Fruit fly (Drosophila melanogaster) whole organism, embryonic: ENCODE data around the gene COX7AL.

Source experiments
- Awh ChIP-seq: fragments of 200-800 bp; sonication (Bioruptor generic); IDR thresholded peaks from 2 replicates; pipeline ENCODE4, ENCODE4 v1.3.6; 2022; ENCODE audit warnings: missing biosample characterization, missing genetic modification characterization
- C15 ChIP-seq: fragments of 200-800 bp; sonication (Bioruptor generic); IDR thresholded peaks from 3 replicates; pipeline ENCODE4 v1.3.6; 2022; ENCODE audit warnings: missing biosample characterization, missing genetic modification characterization
- CG10274 ChIP-seq: fragments of 200-800 bp; sonication (Bioruptor generic); optimal IDR thresholded peaks from 3 replicates; lab custom pipeline; 2017; ENCODE audit warnings: missing biosample characterization, mild to moderate bottlenecking, missing genetic modification characterization
- CG10565 ChIP-seq: fragments of 200-800 bp; sonication (Bioruptor generic); optimal IDR thresholded peaks from 3 replicates; lab custom pipeline; 2016; ENCODE audit warnings: missing biosample characterization, mild to moderate bottlenecking, missing genetic modification characterization
- CG12219 ChIP-seq: fragments of 200-800 bp; sonication (Bioruptor generic); optimal IDR thresholded peaks from 3 replicates; lab custom pipeline; 2018; ENCODE audit warnings: missing biosample characterization, mild to moderate bottlenecking, missing genetic modification characterization
- CG12942 ChIP-seq: fragments of 200-800 bp; sonication (Bioruptor generic); optimal IDR thresholded peaks from 3 replicates; lab custom pipeline; 2016; ENCODE audit warnings: missing biosample characterization, missing genetic modification characterization
- CG14667 ChIP-seq: fragments of 200-800 bp; sonication (Bioruptor generic); IDR thresholded peaks from 2 replicates; pipeline ENCODE4 v1.3.6; 2022; ENCODE audit warnings: missing biosample characterization, missing genetic modification characterization
- CG14860 ChIP-seq: fragments of 200-800 bp; sonication (Bioruptor generic); IDR thresholded peaks from 3 replicates; pipeline ENCODE4 v1.3.6; 2022; ENCODE audit warnings: missing biosample characterization, missing genetic modification characterization; ENCODE audit not compliant: partially characterized antibody
- CG1529 ChIP-seq: fragments of 200-800 bp; sonication (Bioruptor generic); optimal IDR thresholded peaks from 3 replicates; lab custom pipeline; 2018; ENCODE audit warnings: missing biosample characterization, missing genetic modification characterization
- CG16863 ChIP-seq: fragments of 200-800 bp; sonication (Bioruptor generic); optimal IDR thresholded peaks from 3 replicates; lab custom pipeline; 2016; ENCODE audit warnings: missing biosample characterization, missing genetic modification characterization
- CG17361 ChIP-seq: fragments of 200-800 bp; sonication (Bioruptor generic); IDR thresholded peaks from 3 replicates; pipeline ENCODE4 v1.3.6; 2022; ENCODE audit warnings: missing biosample characterization, missing genetic modification characterization
- CG18764 ChIP-seq: fragments of 200-800 bp; sonication (Bioruptor generic); optimal IDR thresholded peaks from 3 replicates; lab custom pipeline; 2016; ENCODE audit warnings: missing biosample characterization, missing genetic modification characterization
- CG3281 ChIP-seq: fragments of 200-800 bp; sonication (Bioruptor generic); optimal IDR thresholded peaks from 3 replicates; lab custom pipeline; 2017; ENCODE audit warnings: missing biosample characterization, mild to moderate bottlenecking, missing genetic modification characterization
- CG33213 ChIP-seq: fragments of 200-800 bp; sonication (Bioruptor generic); optimal IDR thresholded peaks from 3 replicates; lab custom pipeline; 2016; ENCODE audit warnings: missing biosample characterization, missing genetic modification characterization
- CG4730 ChIP-seq: fragments of 200-800 bp; sonication (Bioruptor generic); IDR thresholded peaks from 2 replicates; pipeline ENCODE4 v1.3.6; 2022; ENCODE audit warnings: missing biosample characterization, missing genetic modification characterization
- CG8089 ChIP-seq: fragments of 200-800 bp; sonication (Bioruptor generic); optimal IDR thresholded peaks from 3 replicates; lab custom pipeline; 2016; ENCODE audit warnings: missing biosample characterization, missing genetic modification characterization
- CG8765 ChIP-seq: fragments of 200-800 bp; sonication (Bioruptor generic); IDR thresholded peaks from 2 replicates; pipeline ENCODE4 v1.3.6; 2022; ENCODE audit warnings: missing biosample characterization, missing genetic modification characterization
- CG9437 ChIP-seq: fragments of 200-800 bp; sonication (Bioruptor generic); optimal IDR thresholded peaks from 2 replicates; lab custom pipeline; 2018; ENCODE audit warnings: missing biosample characterization, mild to moderate bottlenecking, missing genetic modification characterization
- CTCF ChIP-seq: fragments of 200-800 bp; sonication (Bioruptor generic); optimal IDR thresholded peaks from 2 replicates; lab custom pipeline; 2017; ENCODE audit warnings: missing biosample characterization, mild to moderate bottlenecking, missing genetic modification characterization, moderate library complexity
- Ets97D ChIP-seq: fragments of 200-800 bp; sonication (Bioruptor generic); optimal IDR thresholded peaks from 3 replicates; lab custom pipeline; 2016; ENCODE audit warnings: missing biosample characterization, missing genetic modification characterization
- Fer1 ChIP-seq: fragments of 200-800 bp; sonication (Bioruptor generic); optimal IDR thresholded peaks from 2 replicates; lab custom pipeline; 2017; ENCODE audit warnings: missing biosample characterization, mild to moderate bottlenecking, missing genetic modification characterization
- H2.0 ChIP-seq: fragments of 200-800 bp; sonication (Bioruptor generic); IDR thresholded peaks from 2 replicates; pipeline ENCODE4 v1.3.6; 2022; ENCODE audit warnings: missing biosample characterization, missing genetic modification characterization
- HLH4C ChIP-seq: fragments of 200-800 bp; sonication (Bioruptor generic); IDR thresholded peaks from 3 replicates; pipeline ENCODE4 v1.3.6; 2022; ENCODE audit warnings: missing biosample characterization, missing genetic modification characterization; ENCODE audit not compliant: partially characterized antibody
- Hr3 ChIP-seq: fragments of 200-800 bp; sonication (Bioruptor generic); optimal IDR thresholded peaks from 3 replicates; lab custom pipeline; 2016; ENCODE audit warnings: missing biosample characterization, missing genetic modification characterization
- Lpt ChIP-seq: fragments of >200 bp; optimal IDR thresholded peaks from 2 replicates; lab custom pipeline; 2018; ENCODE audit warnings: missing biosample characterization, missing genetic modification characterization
- MTF-1 ChIP-seq: fragments of 200-800 bp; sonication (Bioruptor generic); optimal IDR thresholded peaks from 2 replicates; lab custom pipeline; 2018; ENCODE audit warnings: missing biosample characterization, mild to moderate bottlenecking, missing genetic modification characterization, borderline replicate concordance
- Mes4 ChIP-seq: fragments of 200-800 bp; sonication (Bioruptor generic); optimal IDR thresholded peaks from 2 replicates; lab custom pipeline; 2016; ENCODE audit warnings: missing biosample characterization, missing genetic modification characterization
- NFAT ChIP-seq: fragments of 200-800 bp; sonication (Bioruptor generic); IDR thresholded peaks from 2 replicates; pipeline ENCODE4 v1.3.6; 2022; ENCODE audit warnings: missing biosample characterization, missing genetic modification characterization
- Oaz ChIP-seq: fragments of 200-800 bp; sonication (Bioruptor generic); IDR thresholded peaks from 2 replicates; pipeline ENCODE4 v1.3.6; 2022; ENCODE audit warnings: missing biosample characterization, missing genetic modification characterization
- PHDP ChIP-seq: fragments of 200-800 bp; sonication (Bioruptor generic); optimal IDR thresholded peaks from 3 replicates; lab custom pipeline; 2018; ENCODE audit warnings: missing biosample characterization, mild to moderate bottlenecking, missing genetic modification characterization, moderate library complexity
- Tbp ChIP-seq: fragments of >200 bp; optimal IDR thresholded peaks from 2 replicates; lab custom pipeline; 2018; ENCODE audit warnings: missing biosample characterization, missing genetic modification characterization
- Usf ChIP-seq: fragments of 200-800 bp; sonication (Bioruptor generic); optimal IDR thresholded peaks from 2 replicates; lab custom pipeline; 2017; ENCODE audit warnings: missing genotype, missing biosample characterization, missing genetic modification characterization
- al ChIP-seq: fragments of 200-800 bp; sonication (Bioruptor generic); IDR thresholded peaks from 2 replicates; pipeline ENCODE4 v1.3.6; 2022; ENCODE audit warnings: missing biosample characterization, missing genetic modification characterization
- aop ChIP-seq: fragments of 200-800 bp; sonication (Bioruptor generic); IDR thresholded peaks from 2 replicates; pipeline ENCODE4 v1.3.6; 2022; ENCODE audit warnings: missing biosample characterization, missing genetic modification characterization
- bbx ChIP-seq: fragments of 200-800 bp; sonication (Bioruptor generic); IDR thresholded peaks from 2 replicates; pipeline ENCODE4 v1.3.6; 2022; ENCODE audit warnings: missing biosample characterization, missing genetic modification characterization; ENCODE audit not compliant: partially characterized antibody
- cad ChIP-seq: fragments of >200 bp; optimal IDR thresholded peaks from 2 replicates; lab custom pipeline; 2017; ENCODE audit warnings: missing biosample characterization, missing genetic modification characterization
- crp ChIP-seq, 2 experiments: fragments of 200-800 bp; sonication (Bioruptor generic); optimal IDR thresholded peaks; 2 replicates in 1 of 2; 3 replicates in 1 of 2; lab custom pipeline; 2017; ENCODE audit warnings: missing biosample characterization in 2 of 2, missing genetic modification characterization in 2 of 2, mild to moderate bottlenecking in 1 of 2, moderate library complexity in 1 of 2
- emc ChIP-seq: fragments of 200-800 bp; sonication (Bioruptor generic); optimal IDR thresholded peaks from 2 replicates; lab custom pipeline; 2016; ENCODE audit warnings: missing biosample characterization, missing genetic modification characterization
- fd102C ChIP-seq: fragments of 200-800 bp; sonication (Bioruptor generic); optimal IDR thresholded peaks from 2 replicates; lab custom pipeline; 2018; ENCODE audit warnings: missing biosample characterization, mild to moderate bottlenecking, missing genetic modification characterization, moderate library complexity
- gem ChIP-seq: fragments of 200-800 bp; sonication (Bioruptor generic); optimal IDR thresholded peaks from 2 replicates; lab custom pipeline; 2019; ENCODE audit warnings: missing biosample characterization, mild to moderate bottlenecking, missing genetic modification characterization, moderate library complexity
- gt ChIP-seq: fragments of 200-800 bp; sonication (Bioruptor generic); IDR thresholded peaks from 2 replicates; pipeline ENCODE4 v1.3.6; 2022; ENCODE audit warnings: missing biosample characterization, missing genetic modification characterization
- ind ChIP-seq: fragments of 200-800 bp; sonication (Bioruptor generic); optimal IDR thresholded peaks from 3 replicates; lab custom pipeline; 2016; ENCODE audit warnings: missing biosample characterization, missing genetic modification characterization
- inv ChIP-seq: fragments of 200-800 bp; sonication (Bioruptor generic); IDR thresholded peaks from 2 replicates; pipeline ENCODE4 v1.3.6; 2022; ENCODE audit warnings: missing biosample characterization, missing genetic modification characterization; ENCODE audit not compliant: partially characterized antibody
- jumu ChIP-seq: fragments of 200-800 bp; sonication (Bioruptor generic); optimal IDR thresholded peaks from 3 replicates; lab custom pipeline; 2016; ENCODE audit warnings: missing biosample characterization, missing genetic modification characterization
- kay ChIP-seq: fragments of 200-800 bp; sonication (Bioruptor generic); optimal IDR thresholded peaks from 2 replicates; lab custom pipeline; 2016; ENCODE audit warnings: missing biosample characterization, missing genetic modification characterization
- lov ChIP-seq, 2 experiments: fragments of 200-800 bp in 1 of 2; fragments of >200 bp in 1 of 2; sonication (Bioruptor generic) in 1 of 2; IDR thresholded peaks in 1 of 2; optimal IDR thresholded peaks in 1 of 2; 2 replicates in 1 of 2; 3 replicates in 1 of 2; pipeline versions ENCODE4 v1.3.6 to Lab custom; 2017 to 2022; ENCODE audit warnings: missing biosample characterization in 1 of 2, missing genetic modification characterization in 1 of 2
- mld ChIP-seq: fragments of 200-800 bp; sonication (Bioruptor generic); IDR thresholded peaks from 3 replicates; pipeline ENCODE4 v1.3.6; 2022; ENCODE audit warnings: missing biosample characterization, missing genetic modification characterization; ENCODE audit not compliant: partially characterized antibody
- sisA ChIP-seq: fragments of 200-800 bp; sonication (Bioruptor generic); IDR thresholded peaks from 2 replicates; pipeline ENCODE4 v1.3.6; 2022; ENCODE audit warnings: missing biosample characterization, missing genetic modification characterization
- so ChIP-seq: fragments of 200-800 bp; sonication (Bioruptor generic); IDR thresholded peaks from 3 replicates; pipeline ENCODE4 v1.3.6; 2022; ENCODE audit warnings: missing biosample characterization, missing genetic modification characterization
- tap ChIP-seq: fragments of 200-800 bp; optimal IDR thresholded peaks from 3 replicates; lab custom pipeline; 2019; ENCODE audit warnings: missing biosample characterization, mild to moderate bottlenecking, missing genetic modification characterization, moderate library complexity
- usp ChIP-seq: fragments of >200 bp; optimal IDR thresholded peaks from 2 replicates; lab custom pipeline; 2017; ENCODE audit warnings: missing biosample characterization, missing genetic modification characterization
- vvl ChIP-seq: fragments of 200-800 bp; sonication (Bioruptor generic); IDR thresholded peaks from 2 replicates; pipeline ENCODE4 v1.3.6; 2022; ENCODE audit warnings: missing biosample characterization, missing genetic modification characterization

The COX7AL gene

dm6 chr3R:8362259-8362876, 18.9 kb downstream of the COX7AL start, which contains the start of the genes Veneno and CG7963 (continued):
- TF ChIP-seq H2.0 (no peak), CG14667 (GFP tag; lab: Robert Waterston, UW) (no peak), bbx (GFP tag; lab: Robert Waterston, UW) (peak; percentile 29; the same call in 1 of the 2 replicates), MTF-1 (no peak), CG12219 (GFP tag; lab: Kevin White, UChicago) (no peak), Mes4 (GFP tag; lab: Kevin White, UChicago) (no peak), CG17361 (GFP tag; lab: Robert Waterston, UW) (no peak; the same call in 2 of the 3 replicates), gt (no peak), Hr3 (GFP tag; lab: Kevin White, UChicago) (peak; percentile 17), emc (GFP tag; lab: Kevin White, UChicago) (no peak), Ets97D (peak; percentile 27), CG4730 (GFP tag; lab: Robert Waterston, UW) (no peak), Oaz (GFP tag; lab: Robert Waterston, UW) (no peak), CG33213 (GFP tag; lab: Kevin White, UChicago) (no peak), usp (GFP tag; lab: Kevin White, UChicago) (no peak), HLH4C (GFP tag; lab: Robert Waterston, UW) (no peak), kay (no peak), C15 (no peak), CG3281 (GFP tag; lab: Kevin White, UChicago) (no peak), CG9437 (no peak), NFAT (GFP tag; lab: Robert Waterston, UW) (no peak), CTCF (GFP tag; lab: Kevin White, UChicago) (no peak), jumu (GFP tag; lab: Kevin White, UChicago) (no peak), CG10274 (GFP tag; lab: Kevin White, UChicago) (no peak), al (GFP tag; lab: Robert Waterston, UW) (no peak), Fer1 (GFP tag; lab: Kevin White, UChicago) (no peak), crp (GFP tag; optimal IDR thresholded peaks at IDR 0.05; lab: Kevin White, UChicago) (peak; percentile 25 to 87), lov (optimal IDR thresholded peaks at IDR 0.05; lab: Kevin White, UChicago) (no peak), lov (GFP tag; IDR thresholded peaks at IDR 0.05; lab: Robert Waterston, UW) (no peak), PHDP (tag; lab: Kevin White, UChicago) (no peak), CG18764 (GFP tag; lab: Kevin White, UChicago) (no peak), CG16863 (no peak), Usf (GFP tag; lab: Kevin White, UChicago) (no peak), fd102C (GFP tag; lab: Kevin White, UChicago) (no peak), CG1529 (GFP tag; lab: Kevin White, UChicago) (peak; percentile 99), gem (tag; lab: Kevin White, UChicago) (no peak), Tbp (no peak), Awh (no peak), aop (no peak), CG14860 (GFP tag; lab: Robert Waterston, UW) (no peak), CG12942 (no peak), CG10565 (no peak), Lpt (GFP tag; lab: Kevin White, UChicago) (no peak), so (GFP tag; lab: Robert Waterston, UW) (no peak), ind (no peak), CG8765 (no peak), inv (no peak), sisA (GFP tag; lab: Robert Waterston, UW) (no peak), mld (GFP tag; lab: Robert Waterston, UW) (no peak), CG8089 (GFP tag; lab: Kevin White, UChicago) (no peak), tap (no peak), vvl (GFP tag; lab: Robert Waterston, UW) (0 out of 2 replicates have a peak, but pooled peaks have one; percentile 22), cad (GFP tag; lab: Kevin White, UChicago) (no peak)
